Worm (Caenorhabditis elegans): Measurements from ENCODE around the gene mak-2.
A peak's percentile ranks its signal among the peaks of the same experiment; 100 is the strongest.

The mak-2 gene

DNA sequence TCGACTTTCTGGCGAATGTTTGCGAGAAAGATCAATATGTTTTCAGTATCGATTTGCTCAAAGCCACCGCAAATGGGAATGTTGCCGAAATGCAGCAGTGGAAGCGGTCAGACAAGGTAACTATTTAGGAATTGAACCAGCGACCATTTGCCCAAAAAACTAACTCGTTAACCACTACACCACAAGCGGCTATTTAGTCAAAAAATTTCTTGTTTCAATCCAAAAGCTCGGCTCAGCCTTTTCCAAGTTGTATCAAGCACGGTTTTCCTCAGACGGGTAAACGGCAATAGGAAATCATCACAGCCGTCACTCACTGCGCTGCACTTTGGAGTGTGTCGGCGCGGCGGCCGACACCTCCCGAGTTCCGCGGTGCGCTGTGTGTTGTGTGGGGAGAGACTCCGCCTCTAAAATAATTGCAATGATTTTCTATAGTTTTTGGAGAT is 18.3 kb upstream of the mak-2 start:
- TF ChIP-seq C34B4.2 (tag; optimal IDR thresholded peaks at IDR 0.05) (no peak), sox-4 (tag; optimal IDR thresholded peaks at IDR 0.05) (no peak), fkh-8 (tag; optimal IDR thresholded peaks at IDR 0.05) (peak; percentile 29), alr-1 (tag; optimal IDR thresholded peaks at IDR 0.05; ENCODE audit: borderline replicate concordance) (no peak), lin-35 (GFP tag; optimal IDR thresholded peaks at IDR 0.05) (peak; percentile 74 to 84), blmp-1 (tag; optimal IDR thresholded peaks at IDR 0.05) (peak; percentile 7), egl-27 (tag; optimal IDR thresholded peaks at IDR 0.05) (no peak), nhr-71 (tag; optimal IDR thresholded peaks at IDR 0.05) (peak; percentile 90), nhr-84 (tag; optimal IDR thresholded peaks at IDR 0.05) (no peak), unc-30 (tag; optimal IDR thresholded peaks at IDR 0.05) (no peak), tbx-2 (tag; optimal IDR thresholded peaks at IDR 0.05) (peak; percentile 68), sptf-1 (tag; optimal IDR thresholded peaks at IDR 0.05) (no peak), mef-2 (tag; optimal IDR thresholded peaks at IDR 0.05) (no peak), C04F5.9 (tag; optimal IDR thresholded peaks at IDR 0.05) (peak; percentile 29), nhr-20 (tag; optimal IDR thresholded peaks at IDR 0.05) (peak; percentile 82), dsc-1 (tag; optimal IDR thresholded peaks at IDR 0.05) (peak; percentile 80), nhr-12 (tag; optimal IDR thresholded peaks at IDR 0.05) (no peak), lin-15B (tag; optimal IDR thresholded peaks at IDR 0.05) (peak; percentile 52), unc-62 (GFP tag; optimal IDR thresholded peaks at IDR 0.05) (no peak), F16B12.6 (tag; optimal IDR thresholded peaks at IDR 0.05) (no peak), pag-3 (tag; optimal IDR thresholded peaks at IDR 0.05; ENCODE audit: borderline replicate concordance, insufficient read depth) (peak; percentile 29), ceh-88 (GFP tag; IDR thresholded peaks at IDR 0.05) (peak; percentile 51), elt-2 (tag; optimal IDR thresholded peaks at IDR 0.05) (peak; percentile 75), ces-1 (GFP tag; optimal IDR thresholded peaks at IDR 0.05) (no peak), mdl-1 (tag; optimal IDR thresholded peaks at IDR 0.05) (peak in 1 of 2 experiments; percentile 65), nhr-85 (tag) (peak; percentile 89), ets-5 (GFP tag; IDR thresholded peaks at IDR 0.05) (no peak), vab-15 (tag; optimal IDR thresholded peaks at IDR 0.05) (no peak), hlh-17 (GFP tag; optimal IDR thresholded peaks at IDR 0.05; ENCODE audit: borderline replicate concordance) (no peak), pqm-1 (tag; optimal IDR thresholded peaks at IDR 0.05) (no peak), unc-98 (GFP tag; IDR thresholded peaks at IDR 0.05) (no peak), unc-86 (tag; optimal IDR thresholded peaks at IDR 0.05) (peak; percentile 44), nhr-19 (GFP tag; conservative IDR thresholded peaks at IDR 0.05) (peak; percentile 84), lin-39 (tag; optimal IDR thresholded peaks at IDR 0.05) (peak; percentile 68), grh-1 (GFP tag; IDR thresholded peaks at IDR 0.05) (peak; percentile 76), mep-1 (tag; optimal IDR thresholded peaks at IDR 0.05) (peak; percentile 78), hpl-2 (GFP tag; optimal IDR thresholded peaks at IDR 0.05) (peak; percentile 78), nhr-11 (tag; optimal IDR thresholded peaks at IDR 0.05) (peak; percentile 54), fkh-4 (tag; optimal IDR thresholded peaks at IDR 0.05; ENCODE audit: borderline replicate concordance) (no peak), ama-1 (optimal IDR thresholded peaks at IDR 0.05) (peak; percentile 94), nhr-47 (tag; optimal IDR thresholded peaks at IDR 0.05) (peak; percentile 92), nhr-90 (tag; optimal IDR thresholded peaks at IDR 0.05; ENCODE audit: poor library complexity) (peak; percentile 95), ceh-8 (GFP tag; optimal IDR thresholded peaks at IDR 0.05) (peak; percentile 15), hlh-4 (tag; optimal IDR thresholded peaks at IDR 0.05) (no peak), lsy-2 (tag; optimal IDR thresholded peaks at IDR 0.05) (peak; percentile 59 to 70), efl-1 (optimal IDR thresholded peaks at IDR 0.05) (peak; percentile 78 to 82), efl-1 (GFP tag; optimal IDR thresholded peaks at IDR 0.05 in 1 of 2) (peak; percentile 69 to 98), tlp-1 (tag; optimal IDR thresholded peaks at IDR 0.05) (no peak), nhr-76 (tag; optimal IDR thresholded peaks at IDR 0.05) (no peak), nhr-28 (tag; optimal IDR thresholded peaks at IDR 0.05) (no peak), skn-1 (tag; optimal IDR thresholded peaks at IDR 0.05) (peak; percentile 41), rnt-1 (tag; optimal IDR thresholded peaks at IDR 0.05) (peak; percentile 89), fos-1 (tag; optimal IDR thresholded peaks at IDR 0.05) (peak; percentile 73), egl-13 (tag; optimal IDR thresholded peaks at IDR 0.05) (no peak)
